Worm (Caenorhabditis elegans): ENCODE results near the gene fmo-2.

The fmo-2 gene

DNA sequence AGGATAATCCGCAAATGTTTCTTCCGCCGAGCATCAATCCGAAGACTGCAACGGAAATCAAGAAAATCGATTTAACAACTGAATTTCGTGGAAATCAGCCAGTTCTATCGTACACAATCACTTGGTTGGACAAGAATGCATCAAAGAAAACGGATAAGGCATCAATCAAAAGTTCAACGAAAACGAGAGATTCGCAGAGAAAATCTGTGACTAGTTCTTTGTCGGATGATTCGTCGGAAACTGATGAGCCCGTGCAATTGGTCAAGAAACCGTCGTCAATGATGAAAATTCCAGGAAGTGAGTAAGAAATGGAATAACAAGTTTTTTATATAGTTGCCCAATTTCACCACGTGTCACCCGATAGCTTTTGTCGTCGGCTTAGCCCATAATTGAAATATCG lies 23.8 kb downstream of the fmo-2 start, which contains the start of gene R102.6:
Gene R102.6 (minus strand): TSS at position 101 of the 400 bp plus-strand sequence.
- no peak for TF ChIP-seq ceh-22 (tag; optimal IDR thresholded peaks at IDR 0.05)
- TF ChIP-seq ceh-14 (tag; optimal IDR thresholded peaks at IDR 0.05) = no peak
- no peak for TF ChIP-seq hlh-30 (tag; optimal IDR thresholded peaks at IDR 0.05; ENCODE audit: insufficient read depth)
- no peak for TF ChIP-seq K09A11.1 (tag; optimal IDR thresholded peaks at IDR 0.05; ENCODE audit: insufficient read depth)
- TF ChIP-seq ceh-48 (tag; optimal IDR thresholded peaks at IDR 0.05) = no peak
- TF ChIP-seq unc-86 (tag; optimal IDR thresholded peaks at IDR 0.05) = no peak
- TF ChIP-seq unc-55 (GFP tag; optimal IDR thresholded peaks at IDR 0.05) = no peak
- TF ChIP-seq dmd-4 (tag; optimal IDR thresholded peaks at IDR 0.05; ENCODE audit: borderline replicate concordance) = no peak
- no peak for TF ChIP-seq zip-5 (tag; optimal IDR thresholded peaks at IDR 0.05)
- no peak for TF ChIP-seq odd-2 (tag; optimal IDR thresholded peaks at IDR 0.05)
- no peak for TF ChIP-seq sox-4 (tag; optimal IDR thresholded peaks at IDR 0.05)
- TF ChIP-seq fax-1 (tag; optimal IDR thresholded peaks at IDR 0.05) = no peak
- no peak for TF ChIP-seq pag-3 (tag; optimal IDR thresholded peaks at IDR 0.05; ENCODE audit: borderline replicate concordance)
- no peak for TF ChIP-seq ceh-19 (GFP tag; optimal IDR thresholded peaks at IDR 0.05)

ce11 chrIV:10711729-10712128 lies 29.4 kb downstream of the fmo-2 start, which contains the start of gene glb-21:
glb-21 (minus strand) TSS chrIV:10711794.
- no peak for TF ChIP-seq hlh-30 (tag; optimal IDR thresholded peaks at IDR 0.05; ENCODE audit: insufficient read depth)
- TF ChIP-seq ceh-18 (tag; optimal IDR thresholded peaks at IDR 0.05) = no peak
- no peak for TF ChIP-seq pax-1 (tag; optimal IDR thresholded peaks at IDR 0.05)
- TF ChIP-seq rnt-1 (tag; optimal IDR thresholded peaks at IDR 0.05) = no peak
- TF ChIP-seq elt-4 (tag; optimal IDR thresholded peaks at IDR 0.05) = no peak
- no peak for TF ChIP-seq hlh-15 (tag; optimal IDR thresholded peaks at IDR 0.05)
- TF ChIP-seq pqm-1 (tag; optimal IDR thresholded peaks at IDR 0.05) = no peak
- TF ChIP-seq odd-2 (tag; optimal IDR thresholded peaks at IDR 0.05) = no peak
- TF ChIP-seq lin-11 (tag; optimal IDR thresholded peaks at IDR 0.05) = no peak
- no peak for TF ChIP-seq npax-4 (tag; optimal IDR thresholded peaks at IDR 0.05)
- TF ChIP-seq gmeb-2 (tag; optimal IDR thresholded peaks at IDR 0.05) = no peak
- TF ChIP-seq ceh-45 (GFP tag; IDR thresholded peaks at IDR 0.05) = no peak
- TF ChIP-seq nfya-1 (tag; optimal IDR thresholded peaks at IDR 0.05) = no peak
- no peak for TF ChIP-seq hlh-13 (GFP tag; optimal IDR thresholded peaks at IDR 0.05)
- no peak for TF ChIP-seq unc-86 (tag; optimal IDR thresholded peaks at IDR 0.05)
- no peak for TF ChIP-seq F13H6.1 (tag; optimal IDR thresholded peaks at IDR 0.05)
- TF ChIP-seq fkh-10 (GFP tag; optimal IDR thresholded peaks at IDR 0.05) = no peak

ce11 chrIV:10714594-10714993 lies 32.3 kb downstream of the fmo-2 start:
- peak; percentile 21 for TF ChIP-seq nfya-1 (tag; optimal IDR thresholded peaks at IDR 0.05)
- peak; percentile 8 for TF ChIP-seq ceh-31 (tag; optimal IDR thresholded peaks at IDR 0.05)
- TF ChIP-seq odd-2 (tag; optimal IDR thresholded peaks at IDR 0.05) = no peak

DNA sequence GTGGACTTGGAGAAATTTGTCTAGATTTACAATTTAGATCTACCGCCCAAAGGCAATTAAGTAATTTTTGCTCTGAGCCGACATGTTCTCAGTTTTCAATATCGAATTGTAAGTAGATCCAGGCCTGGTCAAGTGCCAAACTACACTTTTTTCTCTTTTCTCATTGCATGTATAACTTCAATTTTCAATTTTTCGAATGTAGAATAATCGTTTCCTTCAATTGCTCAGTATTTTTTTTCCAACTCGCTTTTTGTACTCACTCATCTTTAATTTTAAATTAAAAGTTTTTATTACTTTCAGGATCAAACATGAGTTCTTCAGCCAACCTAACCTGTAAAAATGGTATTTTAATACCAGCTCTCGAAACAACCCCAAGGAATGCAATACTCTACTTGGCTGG lies 34.0 kb downstream of the fmo-2 start, which contains the start of gene ncx-3:
Gene ncx-3 (plus strand): TSS at position 301 of the 400 bp plus-strand sequence.
- TF ChIP-seq dve-1 (tag; optimal IDR thresholded peaks at IDR 0.05) = no peak
- TF ChIP-seq fax-1 (tag; optimal IDR thresholded peaks at IDR 0.05) = no peak
- TF ChIP-seq che-1 (tag; optimal IDR thresholded peaks at IDR 0.05) = no peak
- TF ChIP-seq ceh-34 (tag; optimal IDR thresholded peaks at IDR 0.05) = no peak
- TF ChIP-seq hlh-30 (tag; optimal IDR thresholded peaks at IDR 0.05; ENCODE audit: insufficient read depth) = no peak
- TF ChIP-seq ref-2 (tag; optimal IDR thresholded peaks at IDR 0.05) = no peak
- no peak for TF ChIP-seq K02D7.2 (tag; optimal IDR thresholded peaks at IDR 0.05)
- no peak for TF ChIP-seq unc-42 (tag; optimal IDR thresholded peaks at IDR 0.05)
- no peak for TF ChIP-seq odd-2 (tag; optimal IDR thresholded peaks at IDR 0.05)
- TF ChIP-seq nhr-232 (tag; optimal IDR thresholded peaks at IDR 0.05) = no peak
- TF ChIP-seq nfya-1 (tag; optimal IDR thresholded peaks at IDR 0.05) = no peak
- TF ChIP-seq F13H6.1 (tag; optimal IDR thresholded peaks at IDR 0.05) = no peak
- TF ChIP-seq unc-3 (GFP tag; conservative IDR thresholded peaks at IDR 0.05) = no peak
- no peak for TF ChIP-seq unc-3 (tag; optimal IDR thresholded peaks at IDR 0.05)
- no peak for TF ChIP-seq pag-3 (tag; optimal IDR thresholded peaks at IDR 0.05; ENCODE audit: borderline replicate concordance)
- no peak for TF ChIP-seq unc-86 (tag; optimal IDR thresholded peaks at IDR 0.05)
